Fruit fly (Drosophila melanogaster): ENCODE measurements around the gene CG5854.
A peak's percentile ranks its signal among the peaks of the same experiment; 100 is the strongest.

CG5854 gene

dm6 chr3R:23958091-23958838 is 24.6 kb downstream of the CG5854 start, which contains the start of the genes GluProRS and AP-1sigma (continued):
- TF ChIP-seq knrl (GFP tag; IDR thresholded peaks at IDR 0.05; ENCODE audit: partially characterized antibody) (peak; percentile 97), pan (optimal IDR thresholded peaks at IDR 0.05) (no peak), pan (GFP tag; optimal IDR thresholded peaks at IDR 0.05 in 1 of 2, IDR thresholded peaks at IDR 0.05 in 1 of 2) (peak in 1 of 2 experiments; percentile 97), lola (GFP tag; optimal IDR thresholded peaks at IDR 0.05) (peak in 1 of 3 experiments; percentile 85), GATAe (GFP tag; conservative IDR thresholded peaks at IDR 0.05) (peak; percentile 83), CG9876 (GFP tag; optimal IDR thresholded peaks at IDR 0.05) (peak; percentile 72), HLH3B (GFP tag; IDR thresholded peaks at IDR 0.05) (peak; percentile 97), CG7372 (GFP tag; IDR thresholded peaks at IDR 0.05) (peak; percentile 94), Usf (GFP tag; optimal IDR thresholded peaks at IDR 0.05) (peak; percentile 79), CG10959 (GFP tag; IDR thresholded peaks at IDR 0.05) (peak; percentile 93), CG9609 (GFP tag; optimal IDR thresholded peaks at IDR 0.05) (peak; percentile 72), kni (GFP tag; optimal IDR thresholded peaks at IDR 0.05) (peak; percentile 51), CG15601 (tag; optimal IDR thresholded peaks at IDR 0.05) (peak; percentile 74), Tbp (GFP tag; optimal IDR thresholded peaks at IDR 0.05) (no peak), lbe (GFP tag; optimal IDR thresholded peaks at IDR 0.05) (peak; percentile 81), CG2129 (GFP tag; IDR thresholded peaks at IDR 0.05; ENCODE audit: partially characterized antibody) (peak; percentile 94), Hr51 (GFP tag; optimal IDR thresholded peaks at IDR 0.05) (peak; percentile 84 to 88), ac (GFP tag; optimal IDR thresholded peaks at IDR 0.05) (peak; percentile 38), bsh (GFP tag; optimal IDR thresholded peaks at IDR 0.05) (peak in 1 of 2 experiments; percentile 87), tna (GFP tag; IDR thresholded peaks at IDR 0.05; ENCODE audit: partially characterized antibody) (peak; percentile 76; the same call in 1 of the 2 replicates), gcm2 (GFP tag; optimal IDR thresholded peaks at IDR 0.05) (peak; percentile 71), CG8089 (GFP tag; optimal IDR thresholded peaks at IDR 0.05) (peak; percentile 69), kay (GFP tag; optimal IDR thresholded peaks at IDR 0.05) (peak; percentile 89), CG13775 (GFP tag; optimal IDR thresholded peaks at IDR 0.05) (peak; percentile 93), E2f1 (GFP tag; IDR thresholded peaks at IDR 0.05) (peak; percentile 96), CG2712 (tag; optimal IDR thresholded peaks at IDR 0.05) (peak; percentile 92), CG13424 (tag; optimal IDR thresholded peaks at IDR 0.05) (peak; percentile 91), CG6254 (GFP tag; optimal IDR thresholded peaks at IDR 0.05) (peak; percentile 66), CG14014 (GFP tag; IDR thresholded peaks at IDR 0.05) (peak; percentile 95), CG15073 (GFP tag; optimal IDR thresholded peaks at IDR 0.05) (peak; percentile 48), CG16863 (GFP tag; optimal IDR thresholded peaks at IDR 0.05) (peak; percentile 82), HLHmδ (GFP tag; optimal IDR thresholded peaks at IDR 0.05) (no peak), CG15269 (tag; optimal IDR thresholded peaks at IDR 0.05) (peak; percentile 87), Myb (GFP tag; optimal IDR thresholded peaks at IDR 0.05) (peak; percentile 46), Sin3A (optimal IDR thresholded peaks at IDR 0.05) (peak; percentile 99), CG10654 (GFP tag; optimal IDR thresholded peaks at IDR 0.05) (peak; percentile 92), crol (GFP tag; IDR thresholded peaks at IDR 0.05) (peak; percentile 66), h (optimal IDR thresholded peaks at IDR 0.05) (no peak), nom (GFP tag; optimal IDR thresholded peaks at IDR 0.05) (peak; percentile 22), NK7.1 (GFP tag; optimal IDR thresholded peaks at IDR 0.05) (peak; percentile 58), CG31388 (GFP tag; optimal IDR thresholded peaks at IDR 0.05) (peak; percentile 82), Hsf (GFP tag; optimal IDR thresholded peaks at IDR 0.05) (peak; percentile 93), CG13123 (GFP tag; optimal IDR thresholded peaks at IDR 0.05) (peak; percentile 87), tap (tag; optimal IDR thresholded peaks at IDR 0.05) (peak; percentile 74), cas (GFP tag; IDR thresholded peaks at IDR 0.05) (peak; percentile 90), CG6791 (GFP tag; IDR thresholded peaks at IDR 0.05; ENCODE audit: partially characterized antibody) (peak; percentile 90), CG34422 (GFP tag; IDR thresholded peaks at IDR 0.05) (peak; percentile 98), twi (tag; optimal IDR thresholded peaks at IDR 0.05) (peak; percentile 83), CG6654 (GFP tag; optimal IDR thresholded peaks at IDR 0.05) (peak; percentile 42)
